Fruit fly (Drosophila melanogaster): ENCODE measurements around the gene CG18404.

dm6 chr3R:30294603-30295002 lies 41.6 kb downstream of the CG18404 start:
- no peak for TF ChIP-seq Hr96 (GFP tag; optimal IDR thresholded peaks at IDR 0.05)
- TF ChIP-seq kay (GFP tag; ENCODE audit: borderline replicate concordance), result no peak
- TF ChIP-seq CG5204 (GFP tag; optimal IDR thresholded peaks at IDR 0.05), result no peak
- no peak for TF ChIP-seq CG12768 (GFP tag; optimal IDR thresholded peaks at IDR 0.05)
- TF ChIP-seq toe (GFP tag; optimal IDR thresholded peaks at IDR 0.05), result no peak
- no peak for TF ChIP-seq bab1 (GFP tag; optimal IDR thresholded peaks at IDR 0.05)
- no peak for TF ChIP-seq pad (GFP tag; optimal IDR thresholded peaks at IDR 0.05)

All from whole organism, adult.